Fruit fly (Drosophila melanogaster) S2 (cell line): Measurements from ENCODE around the gene CG31909.

Experiments used
- CG8478 ChIP-seq: fragments of >200 bp; optimal IDR thresholded peaks from 2 replicates; lab custom pipeline; 2018
- CTCF ChIP-seq, 2 experiments: fragments of >200 bp; optimal IDR thresholded peaks; 2 replicates each; lab custom pipeline; 2018

DNA sequence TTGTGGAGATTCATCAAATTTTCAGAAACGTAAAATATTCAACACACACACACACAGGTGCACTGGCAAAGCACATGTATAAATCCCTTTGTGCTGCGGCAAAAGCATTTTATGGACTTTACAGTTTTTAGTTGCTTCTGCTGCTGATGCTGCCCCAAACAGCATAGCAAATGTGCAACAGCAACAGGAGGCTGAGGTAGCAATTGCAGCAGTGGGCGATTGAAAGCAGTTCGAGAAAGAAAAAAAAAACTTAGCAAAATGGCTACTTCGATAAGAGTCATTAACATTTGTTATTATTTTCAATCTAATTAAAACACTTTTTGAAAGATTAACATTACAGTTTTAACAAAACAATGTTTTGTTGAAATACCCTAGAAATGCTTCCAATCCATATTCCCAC is 2.9 kb downstream of the CG31909 start:
- no peak for TF ChIP-seq CG8478 (lab: Kevin White, UChicago)
- TF ChIP-seq CTCF (optimal IDR thresholded peaks at IDR 0.05; lab: Kevin White, UChicago): no peak
